Worm (Caenorhabditis elegans): ENCODE measurements around the gene C25F9.11.

- TF ChIP-seq W03F9.2 (tag; optimal IDR thresholded peaks at IDR 0.05), result no peak
- no peak for TF ChIP-seq him-1 (tag; optimal IDR thresholded peaks at IDR 0.05)
- TF ChIP-seq dao-5 (tag; optimal IDR thresholded peaks at IDR 0.05), result no peak
Observed at ce11 chrV:19429605-19430004, 3.3 kb downstream of the C25F9.11 start.
